Comparison of ENCODE assay signal across 1 fruit fly cellular context in the genomic region with DNA sequence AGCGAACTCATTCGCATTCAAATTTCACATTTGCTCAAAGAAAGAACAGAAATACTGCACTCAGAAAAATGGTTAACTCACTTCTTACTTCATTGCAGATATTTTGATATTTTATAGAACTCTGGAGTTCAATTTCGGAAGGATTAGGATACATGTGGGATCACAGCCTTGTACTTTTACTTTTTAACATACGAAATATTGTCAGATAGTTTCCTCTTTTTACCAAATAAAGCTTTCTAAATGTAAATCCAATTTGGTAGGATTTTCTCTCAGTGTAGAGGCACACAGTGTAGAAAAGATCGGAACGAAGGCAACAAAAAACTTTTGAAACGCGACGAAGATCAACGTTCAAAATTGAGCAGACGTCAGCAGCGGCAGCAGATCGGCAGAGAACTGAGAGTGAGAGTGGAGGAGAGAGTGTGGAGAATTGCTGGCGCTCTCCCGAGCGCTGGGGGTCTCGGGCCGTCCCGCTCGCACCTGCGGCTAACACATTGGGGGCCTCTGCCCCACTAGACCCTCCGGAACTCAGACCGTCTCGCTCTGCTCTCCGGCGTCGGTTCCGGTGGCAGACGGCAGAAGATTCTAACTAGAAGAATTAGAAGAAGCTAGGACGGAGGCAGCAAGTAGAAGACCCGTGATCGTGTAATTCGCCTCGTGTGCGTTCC.
TF ChIP-seq lines count a peak whose summit lies in the region.

tmod (plus strand) TSS at position 619 of the 665 bp plus-strand sequence.

TF ChIP-seq in whole organism, embryonic, 481 proteins besides CTCF, POLR2A, EP300 and RAD21 (continued from another document and continues in another):
- TF ChIP-seq C15 (GFP tag; IDR thresholded peaks at IDR 0.05; lab: Robert Waterston, UW): no peak
- TF ChIP-seq pb (GFP tag; optimal IDR thresholded peaks at IDR 0.05; lab: Kevin White, UChicago): no peak
- TF ChIP-seq CG10979 (tag; optimal IDR thresholded peaks at IDR 0.05; lab: Kevin White, UChicago): peak; percentile 78
- TF ChIP-seq h (optimal IDR thresholded peaks at IDR 0.05; lab: Kevin White, UChicago): no peak
- TF ChIP-seq CG13424 (tag; optimal IDR thresholded peaks at IDR 0.05; lab: Kevin White, UChicago): peak; percentile 63
- TF ChIP-seq Spps (tag; optimal IDR thresholded peaks at IDR 0.05; lab: Kevin White, UChicago): peak; percentile 35
- no peak for TF ChIP-seq NK7.1 (GFP tag; optimal IDR thresholded peaks at IDR 0.05; lab: Kevin White, UChicago)
- no peak for TF ChIP-seq CG9437 (GFP tag; optimal IDR thresholded peaks at IDR 0.05; lab: Kevin White, UChicago)
- TF ChIP-seq grau (tag; optimal IDR thresholded peaks at IDR 0.05; lab: Kevin White, UChicago): peak; percentile 54
- no peak for TF ChIP-seq corto (GFP tag; optimal IDR thresholded peaks at IDR 0.05; lab: Kevin White, UChicago)
- peak; percentile 62 for TF ChIP-seq CG12391 (tag; optimal IDR thresholded peaks at IDR 0.05; lab: Kevin White, UChicago)
- TF ChIP-seq lilli (GFP tag; optimal IDR thresholded peaks at IDR 0.05; lab: Kevin White, UChicago): peak; percentile 1
- peak; percentile 1 for TF ChIP-seq NfI (GFP tag; optimal IDR thresholded peaks at IDR 0.05; lab: Kevin White, UChicago)
- TF ChIP-seq ttk (GFP tag; IDR thresholded peaks at IDR 0.05; lab: Robert Waterston, UW): no peak
- no peak for TF ChIP-seq CG34422 (GFP tag; IDR thresholded peaks at IDR 0.05; lab: Robert Waterston, UW)
- no peak for TF ChIP-seq lov (optimal IDR thresholded peaks at IDR 0.05; lab: Kevin White, UChicago)
- TF ChIP-seq lov (GFP tag; IDR thresholded peaks at IDR 0.05; lab: Robert Waterston, UW): no peak
- TF ChIP-seq CG4730 (GFP tag; IDR thresholded peaks at IDR 0.05; lab: Robert Waterston, UW): no peak
- TF ChIP-seq Hr3 (GFP tag; optimal IDR thresholded peaks at IDR 0.05; lab: Kevin White, UChicago): peak; percentile 23
- no peak for TF ChIP-seq CG42726 (GFP tag; IDR thresholded peaks at IDR 0.05; lab: Robert Waterston, UW; ENCODE audit: partially characterized antibody)
- TF ChIP-seq danr (GFP tag; IDR thresholded peaks at IDR 0.05; lab: Robert Waterston, UW): no peak
- 0 out of 2 replicates have a peak, but pooled peaks have one; percentile 6 for TF ChIP-seq stc (GFP tag; IDR thresholded peaks at IDR 0.05; lab: Robert Waterston, UW)
- TF ChIP-seq sd (tag; optimal IDR thresholded peaks at IDR 0.05; lab: Kevin White, UChicago): no peak
- TF ChIP-seq CG17361 (GFP tag; IDR thresholded peaks at IDR 0.05; lab: Robert Waterston, UW): no peak
- TF ChIP-seq fu2 (GFP tag; optimal IDR thresholded peaks at IDR 0.05; lab: Kevin White, UChicago): no peak
- no peak for TF ChIP-seq psq (GFP tag; optimal IDR thresholded peaks at IDR 0.05; lab: Kevin White, UChicago)
- TF ChIP-seq Dfd (GFP tag; optimal IDR thresholded peaks at IDR 0.05; lab: Kevin White, UChicago): no peak
- no peak for TF ChIP-seq sna (GFP tag; IDR thresholded peaks at IDR 0.05; lab: Robert Waterston, UW; ENCODE audit: partially characterized antibody)
- TF ChIP-seq CG10654 (GFP tag; optimal IDR thresholded peaks at IDR 0.05; lab: Kevin White, UChicago): peak; percentile 25
- TF ChIP-seq bcd (GFP tag; optimal IDR thresholded peaks at IDR 0.05; lab: Kevin White, UChicago): peak; percentile 59
- TF ChIP-seq tap (tag; optimal IDR thresholded peaks at IDR 0.05; lab: Kevin White, UChicago): peak; percentile 46
- TF ChIP-seq CG17829 (tag; optimal IDR thresholded peaks at IDR 0.05; lab: Kevin White, UChicago): no peak
- peak in 1 of 2 experiments; percentile 53 for TF ChIP-seq Pdp1 (GFP tag; optimal IDR thresholded peaks at IDR 0.05; lab: Kevin White, UChicago)
- TF ChIP-seq Poxn (GFP tag; IDR thresholded peaks at IDR 0.05; lab: Robert Waterston, UW): no peak
- TF ChIP-seq CG5245 (GFP tag; optimal IDR thresholded peaks at IDR 0.05; lab: Kevin White, UChicago): no peak
- TF ChIP-seq MESR4 (GFP tag; optimal IDR thresholded peaks at IDR 0.05; lab: Kevin White, UChicago): no peak
- TF ChIP-seq Nf-YC (tag; optimal IDR thresholded peaks at IDR 0.05; lab: Kevin White, UChicago): peak; percentile 15
- TF ChIP-seq Mes4 (GFP tag; optimal IDR thresholded peaks at IDR 0.05; lab: Kevin White, UChicago): no peak
- peak; percentile 31 for TF ChIP-seq CG9609 (GFP tag; optimal IDR thresholded peaks at IDR 0.05; lab: Kevin White, UChicago)
- TF ChIP-seq br (optimal IDR thresholded peaks at IDR 0.05; lab: Kevin White, UChicago): no peak
- 0 out of 2 replicates have a peak, but pooled peaks have one; percentile 39 for TF ChIP-seq H2.0 (GFP tag; IDR thresholded peaks at IDR 0.05; lab: Robert Waterston, UW)
- no peak for TF ChIP-seq Hr78 (GFP tag; optimal IDR thresholded peaks at IDR 0.05; lab: Kevin White, UChicago)
- no peak for TF ChIP-seq exex (tag; optimal IDR thresholded peaks at IDR 0.05; lab: Kevin White, UChicago)
- TF ChIP-seq CG12236 (GFP tag; optimal IDR thresholded peaks at IDR 0.05; lab: Kevin White, UChicago): no peak
- TF ChIP-seq Sry-δ (GFP tag; optimal IDR thresholded peaks at IDR 0.05; lab: Kevin White, UChicago): peak; percentile 1
- TF ChIP-seq CG11560 (tag; IDR thresholded peaks at IDR 0.05; lab: Robert Waterston, UW): no peak
- TF ChIP-seq CG10209 (GFP tag; optimal IDR thresholded peaks at IDR 0.05; lab: Kevin White, UChicago): peak; percentile 41
- peak; percentile 32 for TF ChIP-seq zf30C (GFP tag; optimal IDR thresholded peaks at IDR 0.05; lab: Kevin White, UChicago)
- no peak for TF ChIP-seq kay (GFP tag; optimal IDR thresholded peaks at IDR 0.05; lab: Kevin White, UChicago)
- TF ChIP-seq chif (GFP tag; optimal IDR thresholded peaks at IDR 0.05; lab: Kevin White, UChicago): peak; percentile 27 to 56
- TF ChIP-seq ash1 (GFP tag; optimal IDR thresholded peaks at IDR 0.05; lab: Kevin White, UChicago): no peak
- TF ChIP-seq crol (GFP tag; IDR thresholded peaks at IDR 0.05; lab: Robert Waterston, UW): peak; percentile 85
- TF ChIP-seq pho (GFP tag; optimal IDR thresholded peaks at IDR 0.05; lab: Kevin White, UChicago): no peak
- TF ChIP-seq Hey (tag; optimal IDR thresholded peaks at IDR 0.05; lab: Kevin White, UChicago): no peak
- TF ChIP-seq CG14860 (GFP tag; IDR thresholded peaks at IDR 0.05; lab: Robert Waterston, UW; ENCODE audit: partially characterized antibody): no peak
- no peak for TF ChIP-seq CG7357 (GFP tag; IDR thresholded peaks at IDR 0.05; lab: Robert Waterston, UW)
- TF ChIP-seq NC2α (GFP tag; optimal IDR thresholded peaks at IDR 0.05; lab: Kevin White, UChicago): no peak
- TF ChIP-seq CG6813 (GFP tag; optimal IDR thresholded peaks at IDR 0.05; lab: Kevin White, UChicago): peak; percentile 7
- peak; percentile 33 for TF ChIP-seq CG6654 (GFP tag; optimal IDR thresholded peaks at IDR 0.05; lab: Kevin White, UChicago)
- TF ChIP-seq fd3F (GFP tag; optimal IDR thresholded peaks at IDR 0.05; lab: Kevin White, UChicago): no peak
- no peak for TF ChIP-seq CG11456 (GFP tag; IDR thresholded peaks at IDR 0.05; lab: Robert Waterston, UW)
- TF ChIP-seq CG18476 (GFP tag; optimal IDR thresholded peaks at IDR 0.05; lab: Kevin White, UChicago): peak; percentile 45
- peak; percentile 64 for TF ChIP-seq unpg (GFP tag; optimal IDR thresholded peaks at IDR 0.05; lab: Kevin White, UChicago)
- no peak for TF ChIP-seq Gsc (GFP tag; IDR thresholded peaks at IDR 0.05; lab: Robert Waterston, UW)
- peak; percentile 66 for TF ChIP-seq CG17359 (tag; optimal IDR thresholded peaks at IDR 0.05; lab: Kevin White, UChicago)
- no peak for TF ChIP-seq gsb (GFP tag; IDR thresholded peaks at IDR 0.05; lab: Robert Waterston, UW)
- no peak for TF ChIP-seq BEAF-32 (GFP tag; optimal IDR thresholded peaks at IDR 0.05; lab: Kevin White, UChicago)
- no peak for TF ChIP-seq CG31224 (GFP tag; IDR thresholded peaks at IDR 0.05; lab: Robert Waterston, UW)
- no peak for TF ChIP-seq Bdp1 (GFP tag; optimal IDR thresholded peaks at IDR 0.05; lab: Kevin White, UChicago)
- no peak for TF ChIP-seq CG7987 (GFP tag; optimal IDR thresholded peaks at IDR 0.05; lab: Kevin White, UChicago)
- peak; percentile 45 for TF ChIP-seq ATbp (GFP tag; optimal IDR thresholded peaks at IDR 0.05; lab: Kevin White, UChicago)
- TF ChIP-seq CG34376 (GFP tag; optimal IDR thresholded peaks at IDR 0.05; lab: Kevin White, UChicago): peak; percentile 40
- TF ChIP-seq CG2678 (tag; optimal IDR thresholded peaks at IDR 0.05; lab: Kevin White, UChicago): peak; percentile 77
- TF ChIP-seq cas (GFP tag; IDR thresholded peaks at IDR 0.05; lab: Robert Waterston, UW): no peak
- no peak for TF ChIP-seq CG15479 (GFP tag; optimal IDR thresholded peaks at IDR 0.05; lab: Kevin White, UChicago)
- TF ChIP-seq sima (GFP tag; optimal IDR thresholded peaks at IDR 0.05; lab: Kevin White, UChicago): no peak
- no peak for TF ChIP-seq tna (GFP tag; IDR thresholded peaks at IDR 0.05; lab: Robert Waterston, UW; ENCODE audit: partially characterized antibody)
- TF ChIP-seq CG13624 (GFP tag; optimal IDR thresholded peaks at IDR 0.05; lab: Kevin White, UChicago): no peak
- peak; percentile 62 for TF ChIP-seq Ssrp (tag; optimal IDR thresholded peaks at IDR 0.05; lab: Kevin White, UChicago)
- no peak for TF ChIP-seq pros (GFP tag; optimal IDR thresholded peaks at IDR 0.05; lab: Kevin White, UChicago)
- no peak for TF ChIP-seq seq (GFP tag; IDR thresholded peaks at IDR 0.05; lab: Robert Waterston, UW)
- TF ChIP-seq usp (GFP tag; optimal IDR thresholded peaks at IDR 0.05; lab: Kevin White, UChicago): no peak
- TF ChIP-seq Antp (GFP tag; optimal IDR thresholded peaks at IDR 0.05; lab: Kevin White, UChicago): peak; percentile 6
- peak; percentile 64 for TF ChIP-seq CG10543 (GFP tag; optimal IDR thresholded peaks at IDR 0.05; lab: Kevin White, UChicago)
- peak; percentile 27 for TF ChIP-seq CG12942 (GFP tag; optimal IDR thresholded peaks at IDR 0.05; lab: Kevin White, UChicago)
- no peak for TF ChIP-seq CG12744 (GFP tag; optimal IDR thresholded peaks at IDR 0.05; lab: Kevin White, UChicago)
- peak; percentile 18 for TF ChIP-seq CG16815 (GFP tag; optimal IDR thresholded peaks at IDR 0.05; lab: Kevin White, UChicago)
- no peak for TF ChIP-seq CG15073 (GFP tag; optimal IDR thresholded peaks at IDR 0.05; lab: Kevin White, UChicago)
- no peak for TF ChIP-seq B-H1 (GFP tag; IDR thresholded peaks at IDR 0.05; lab: Robert Waterston, UW)
- TF ChIP-seq CoRest (tag; optimal IDR thresholded peaks at IDR 0.05; lab: Kevin White, UChicago): peak; percentile 66
- 0 out of 2 replicates have a peak, but pooled peaks have one; percentile 7 for TF ChIP-seq NFAT (GFP tag; IDR thresholded peaks at IDR 0.05; lab: Robert Waterston, UW)
- TF ChIP-seq CG18764 (GFP tag; optimal IDR thresholded peaks at IDR 0.05; lab: Kevin White, UChicago): no peak
- no peak for TF ChIP-seq CG9797 (GFP tag; optimal IDR thresholded peaks at IDR 0.05; lab: Kevin White, UChicago)
- TF ChIP-seq Dip2 (GFP tag; IDR thresholded peaks at IDR 0.05; lab: Robert Waterston, UW): no peak
- TF ChIP-seq emc (GFP tag; optimal IDR thresholded peaks at IDR 0.05; lab: Kevin White, UChicago): no peak
- TF ChIP-seq Atf6 (GFP tag; IDR thresholded peaks at IDR 0.05; lab: Robert Waterston, UW): no peak; the same call in none of the 2 replicates
- TF ChIP-seq slbo (GFP tag; IDR thresholded peaks at IDR 0.05; lab: Robert Waterston, UW): no peak
- TF ChIP-seq CG2120 (GFP tag; optimal IDR thresholded peaks at IDR 0.05; lab: Kevin White, UChicago): no peak
- TF ChIP-seq CG7745 (tag; optimal IDR thresholded peaks at IDR 0.05; lab: Kevin White, UChicago): no peak
- TF ChIP-seq Six4 (GFP tag; optimal IDR thresholded peaks at IDR 0.05; lab: Kevin White, UChicago): peak; percentile 50
- peak; percentile 3 for TF ChIP-seq CG12659 (GFP tag; optimal IDR thresholded peaks at IDR 0.05; lab: Kevin White, UChicago)
- no peak for TF ChIP-seq Bteb2 (GFP tag; optimal IDR thresholded peaks at IDR 0.05; lab: Kevin White, UChicago)
- no peak for TF ChIP-seq gcm2 (GFP tag; optimal IDR thresholded peaks at IDR 0.05; lab: Kevin White, UChicago)
- TF ChIP-seq Dbx (GFP tag; IDR thresholded peaks at IDR 0.05; lab: Robert Waterston, UW): peak; percentile 55; the same call in 1 of the 3 replicates
- TF ChIP-seq CG4707 (GFP tag; optimal IDR thresholded peaks at IDR 0.05; lab: Kevin White, UChicago): no peak
- TF ChIP-seq so (GFP tag; IDR thresholded peaks at IDR 0.05; lab: Robert Waterston, UW): no peak
- TF ChIP-seq Ets65A (GFP tag; lab: Kevin White, UChicago): peak; percentile 91
- TF ChIP-seq CG8359 (GFP tag; optimal IDR thresholded peaks at IDR 0.05; lab: Kevin White, UChicago; ENCODE audit: borderline replicate concordance): peak; percentile 41
- peak; percentile 53 for TF ChIP-seq nerfin-1 (tag; optimal IDR thresholded peaks at IDR 0.05; lab: Kevin White, UChicago)
- no peak for TF ChIP-seq Rfx (GFP tag; IDR thresholded peaks at IDR 0.05; lab: Robert Waterston, UW)
- TF ChIP-seq CG4424 (GFP tag; optimal IDR thresholded peaks at IDR 0.05; lab: Kevin White, UChicago): peak; percentile 36
- peak; percentile 44 for TF ChIP-seq CG6254 (GFP tag; optimal IDR thresholded peaks at IDR 0.05; lab: Kevin White, UChicago)
- TF ChIP-seq slou (GFP tag; optimal IDR thresholded peaks at IDR 0.05; lab: Kevin White, UChicago): no peak
- TF ChIP-seq repo (GFP tag; optimal IDR thresholded peaks at IDR 0.05; lab: Kevin White, UChicago): no peak
- no peak for TF ChIP-seq CG11398 (GFP tag; optimal IDR thresholded peaks at IDR 0.05; lab: Kevin White, UChicago)
- TF ChIP-seq HLH4C (GFP tag; IDR thresholded peaks at IDR 0.05; lab: Robert Waterston, UW; ENCODE audit: partially characterized antibody): no peak
- TF ChIP-seq CG3995 (GFP tag; optimal IDR thresholded peaks at IDR 0.05; lab: Kevin White, UChicago): no peak
- peak; percentile 2 for TF ChIP-seq CG1233 (GFP tag; optimal IDR thresholded peaks at IDR 0.05; lab: Kevin White, UChicago)
- TF ChIP-seq CG16863 (GFP tag; optimal IDR thresholded peaks at IDR 0.05; lab: Kevin White, UChicago): no peak
- TF ChIP-seq Hmr (GFP tag; optimal IDR thresholded peaks at IDR 0.05; lab: Kevin White, UChicago): no peak
- TF ChIP-seq ro (GFP tag; IDR thresholded peaks at IDR 0.05; lab: Robert Waterston, UW): no peak
- no peak for TF ChIP-seq lbe (GFP tag; optimal IDR thresholded peaks at IDR 0.05; lab: Kevin White, UChicago)
- TF ChIP-seq CG3407 (GFP tag; optimal IDR thresholded peaks at IDR 0.05; lab: Kevin White, UChicago): peak; percentile 25
- no peak for TF ChIP-seq GATAe (GFP tag; conservative IDR thresholded peaks at IDR 0.05; lab: Robert Waterston, UW)
- no peak for TF ChIP-seq CG30020 (tag; optimal IDR thresholded peaks at IDR 0.05; lab: Kevin White, UChicago)
- no peak for TF ChIP-seq Doc2 (GFP tag; IDR thresholded peaks at IDR 0.05; lab: Robert Waterston, UW)
- peak; percentile 95 for TF ChIP-seq aop (GFP tag; IDR thresholded peaks at IDR 0.05; lab: Robert Waterston, UW)
- no peak for TF ChIP-seq schlank (tag; optimal IDR thresholded peaks at IDR 0.05; lab: Kevin White, UChicago)
